Worm (Caenorhabditis elegans) whole organism, L1 larva: ENCODE measurements around the gene snu-66.

Experiments used
- C34B4.2 ChIP-seq: sonication (generic microtip); optimal IDR thresholded peaks from 2 replicates; lab custom pipeline; 2017; ENCODE audit warnings: mild to moderate bottlenecking, missing genetic modification characterization, missing compliant biosample characterization
- ama-1 ChIP-seq: fragments of 150-350 bp; optimal IDR thresholded peaks from 2 replicates; lab custom pipeline; 2014
- egl-27 ChIP-seq, 2 experiments: fragments of 150-350 bp in 1 of 2; sonication (generic microtip); optimal IDR thresholded peaks; 3 replicates each; lab custom pipeline; 2017 to 2018; ENCODE audit warnings: missing biosample characterization in 2 of 2, missing genetic modification characterization in 2 of 2, missing genetic modification reagents in 2 of 2
- ets-5 ChIP-seq: fragments of 200-800 bp; sonication (Bioruptor generic); IDR thresholded peaks from 2 replicates; pipeline ENCODE4 v1.3.6; 2022; ENCODE audit warnings: missing genetic modification characterization, missing compliant biosample characterization
- jun-1 ChIP-seq: fragments of 150-350 bp; optimal IDR thresholded peaks from 2 replicates; lab custom pipeline; 2014; ENCODE audit warnings: missing biosample characterization, missing genetic modification reagents, missing genetic modification characterization
- lin-15B ChIP-seq: fragments of 150-350 bp; sonication (generic microtip); optimal IDR thresholded peaks from 3 replicates; lab custom pipeline; 2014; ENCODE audit warnings: missing biosample characterization, missing genetic modification characterization
- lsy-2 ChIP-seq, 2 experiments: fragments of 150-350 bp; optimal IDR thresholded peaks; 2 replicates each; lab custom pipeline; 2014; ENCODE audit warnings: missing biosample characterization in 2 of 2, missing genetic modification characterization in 2 of 2
- snpc-4 ChIP-seq: fragments of 150-350 bp; optimal IDR thresholded peaks from 2 replicates; lab custom pipeline; 2014; ENCODE audit warnings: missing biosample characterization, missing genetic modification characterization
- tbx-2 ChIP-seq: sonication (generic microtip); optimal IDR thresholded peaks from 2 replicates; lab custom pipeline; 2016; ENCODE audit warnings: missing genetic modification characterization, missing compliant biosample characterization
- unc-62 ChIP-seq: fragments of 150-350 bp; optimal IDR thresholded peaks from 2 replicates; lab custom pipeline; 2014; ENCODE audit warnings: missing biosample characterization, missing genetic modification reagents, missing genetic modification characterization
- ztf-11 ChIP-seq, 2 experiments: sonication (generic microtip); optimal IDR thresholded peaks; 2 replicates each; lab custom pipeline; 2016 to 2017; ENCODE audit warnings: missing genetic modification characterization in 2 of 2, missing biosample characterization in 1 of 2, missing compliant biosample characterization in 1 of 2

DNA sequence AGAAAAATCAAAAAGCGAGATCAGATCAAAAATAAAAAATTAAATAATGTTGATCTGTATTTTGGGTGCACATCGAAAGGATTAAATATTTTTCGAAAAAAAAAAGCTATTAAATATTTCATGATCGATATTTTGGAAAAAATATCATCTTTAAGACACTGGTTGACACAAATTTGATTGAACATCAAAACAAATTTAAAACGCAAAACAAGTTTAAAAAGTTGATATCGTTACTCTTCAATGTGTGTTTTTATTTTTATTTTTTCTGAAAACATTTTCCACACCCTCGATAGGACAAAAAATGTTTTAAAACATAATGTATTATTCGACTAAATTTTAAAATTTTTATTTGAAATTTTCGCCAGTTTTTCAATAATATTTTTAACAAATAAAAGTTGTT is 37.5 kb downstream of the snu-66 start, which contains the start of gene C54F6.12:
- TF ChIP-seq lsy-2 (tag; optimal IDR thresholded peaks at IDR 0.05; lab: Kevin White, UChicago), result no peak
- TF ChIP-seq snpc-4 (tag; lab: Kevin White, UChicago), result no peak
- no peak for TF ChIP-seq C34B4.2
- TF ChIP-seq jun-1 (tag; lab: Kevin White, UChicago), result no peak
- no peak for TF ChIP-seq ama-1
- TF ChIP-seq tbx-2 (tag; lab: Kevin White, UChicago), result no peak
- TF ChIP-seq egl-27 (tag; optimal IDR thresholded peaks at IDR 0.05; lab: Kevin White, UChicago), result no peak
- no peak for TF ChIP-seq ztf-11 (tag; optimal IDR thresholded peaks at IDR 0.05; lab: Kevin White, UChicago)
- no peak for TF ChIP-seq lin-15B
- TF ChIP-seq unc-62, result no peak
- no peak for TF ChIP-seq ets-5 (GFP tag; lab: Robert Waterston, UW)
